Fruit fly (Drosophila melanogaster) S2 (cell line): ENCODE measurements around the gene Hsc70-1.

ENCODE experiments used
- CG8478 ChIP-seq: fragments of >200 bp; optimal IDR thresholded peaks from 2 replicates; lab custom pipeline; 2018
- CTCF ChIP-seq, 2 experiments: fragments of >200 bp; optimal IDR thresholded peaks; 2 replicates each; lab custom pipeline; 2018

DNA sequence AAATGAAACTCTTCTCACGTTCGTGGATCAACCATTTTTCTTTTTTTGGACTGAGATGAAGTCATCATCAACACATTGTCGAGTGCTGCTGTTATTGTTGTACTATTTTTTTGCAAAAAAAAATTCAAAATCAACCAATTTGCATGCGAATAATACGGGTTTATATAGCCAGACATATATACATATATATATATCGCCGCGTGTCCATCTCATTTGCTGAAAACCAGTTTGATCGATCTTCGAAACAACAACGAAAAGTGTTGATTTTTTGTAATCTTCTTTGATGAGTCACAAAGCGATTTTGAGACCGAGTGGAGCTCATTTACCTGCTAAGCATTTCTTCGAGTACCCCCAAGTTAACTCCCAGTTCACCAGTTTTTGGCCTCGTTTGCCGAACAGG is 27.9 kb upstream of the Hsc70-1 start:
- TF ChIP-seq CG8478 (lab: Kevin White, UChicago) (no peak), CTCF (optimal IDR thresholded peaks at IDR 0.05; lab: Kevin White, UChicago) (no peak)
